Worm (Caenorhabditis elegans): ENCODE measurements around the gene grwd-1.
A peak's percentile ranks its signal among the peaks of the same experiment; 100 is the strongest.

The grwd-1 gene

DNA sequence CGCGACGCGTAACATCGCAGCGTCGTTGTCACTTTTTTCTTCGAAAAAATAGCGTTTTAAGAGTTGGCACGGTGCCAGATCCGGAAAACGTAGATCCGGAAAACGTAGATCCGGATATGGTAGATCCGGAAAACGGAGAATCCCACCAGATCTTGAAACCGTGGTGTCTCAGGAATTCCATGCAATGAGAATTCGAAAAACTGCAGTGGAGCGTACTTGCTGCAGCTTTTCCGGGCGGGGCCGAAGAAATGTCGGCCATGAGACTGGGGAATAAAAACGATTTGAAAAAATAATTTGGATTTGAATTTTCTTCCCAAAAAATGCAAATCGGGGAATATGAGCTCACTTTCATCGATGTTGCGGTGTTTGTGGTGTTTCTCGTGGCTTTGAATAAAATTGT, 19.2 kb downstream of the grwd-1 start, which contains the start of gene K10D2.5:
K10D2.5 (plus strand) TSS at position 251 of the 400 bp plus-strand sequence.
- TF ChIP-seq flt-1 (GFP tag; IDR thresholded peaks at IDR 0.05) (peak; percentile 93), med-1 (GFP tag; optimal IDR thresholded peaks at IDR 0.05; ENCODE audit: insufficient read depth) (no peak), ref-1 (GFP tag; conservative IDR thresholded peaks at IDR 0.05) (peak; percentile 54), ztf-29 (GFP tag; IDR thresholded peaks at IDR 0.05) (peak; percentile 76), ztf-23 (GFP tag; IDR thresholded peaks at IDR 0.05) (peak; percentile 91), cog-1 (tag; optimal IDR thresholded peaks at IDR 0.05) (peak; percentile 68), tab-1 (GFP tag; IDR thresholded peaks at IDR 0.05) (peak; percentile 74; the same call in 1 of the 2 replicates), klf-2 (GFP tag; conservative IDR thresholded peaks at IDR 0.05) (peak; percentile 86), T22C8.4 (GFP tag; IDR thresholded peaks at IDR 0.05) (peak; percentile 68; the same call in 1 of the 2 replicates)

DNA sequence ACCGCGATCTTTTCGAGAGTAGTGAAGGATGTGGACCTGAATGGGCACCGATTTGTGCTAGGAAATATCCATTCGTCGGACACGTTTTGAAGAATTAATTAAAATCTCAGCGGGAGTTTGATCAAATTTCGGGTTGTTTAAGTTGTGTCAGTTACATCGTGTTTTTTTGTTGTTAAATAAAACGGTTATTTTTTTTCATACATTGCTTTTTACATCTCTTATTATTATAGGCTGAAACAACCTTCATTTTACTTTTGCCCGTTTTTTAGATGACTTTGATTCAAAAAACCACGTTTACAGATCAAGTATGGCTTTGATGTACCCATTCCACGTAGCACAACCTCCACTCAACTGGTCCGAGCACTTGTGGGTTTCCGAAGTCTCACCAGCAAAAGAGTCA, 19.9 kb downstream of the grwd-1 start, which contains the start of gene emb-1:
emb-1 (plus strand) TSS at position 301 of the 400 bp plus-strand sequence.
- TF ChIP-seq ztf-29 (GFP tag; IDR thresholded peaks at IDR 0.05) = no peak
- no peak for TF ChIP-seq ref-1 (GFP tag; conservative IDR thresholded peaks at IDR 0.05)
- TF ChIP-seq T22C8.4 (GFP tag; IDR thresholded peaks at IDR 0.05) = no peak
- no peak for TF ChIP-seq flt-1 (GFP tag; IDR thresholded peaks at IDR 0.05)
- no peak for TF ChIP-seq ztf-23 (GFP tag; IDR thresholded peaks at IDR 0.05)
- no peak for TF ChIP-seq cog-1 (tag; optimal IDR thresholded peaks at IDR 0.05)
- no peak for TF ChIP-seq klf-2 (GFP tag; conservative IDR thresholded peaks at IDR 0.05)
- TF ChIP-seq med-1 (GFP tag; optimal IDR thresholded peaks at IDR 0.05; ENCODE audit: insufficient read depth) = no peak
- no peak for TF ChIP-seq tab-1 (GFP tag; IDR thresholded peaks at IDR 0.05)

- TF ChIP-seq ref-1 (GFP tag; conservative IDR thresholded peaks at IDR 0.05) = no peak
- no peak for TF ChIP-seq klf-2 (GFP tag; conservative IDR thresholded peaks at IDR 0.05)
Observed at ce11 chrIII:5173622-5174021, 20.4 kb downstream of the grwd-1 start, which contains the start of gene cid-1. Gene cid-1, plus strand, starts transcription at chrIII:5173922.

ce11 chrIII:5179166-5179565, 25.9 kb downstream of the grwd-1 start:
- TF ChIP-seq klf-2 (GFP tag; conservative IDR thresholded peaks at IDR 0.05) = no peak
- TF ChIP-seq tab-1 (GFP tag; IDR thresholded peaks at IDR 0.05) = no peak
- no peak for TF ChIP-seq ztf-23 (GFP tag; IDR thresholded peaks at IDR 0.05)
- TF ChIP-seq cog-1 (tag; optimal IDR thresholded peaks at IDR 0.05) = no peak
- TF ChIP-seq flt-1 (GFP tag; IDR thresholded peaks at IDR 0.05) = no peak
- no peak for TF ChIP-seq ztf-29 (GFP tag; IDR thresholded peaks at IDR 0.05)
- no peak for TF ChIP-seq T22C8.4 (GFP tag; IDR thresholded peaks at IDR 0.05)
- no peak for TF ChIP-seq med-1 (GFP tag; optimal IDR thresholded peaks at IDR 0.05; ENCODE audit: insufficient read depth)
- TF ChIP-seq ref-1 (GFP tag; conservative IDR thresholded peaks at IDR 0.05) = no peak

DNA sequence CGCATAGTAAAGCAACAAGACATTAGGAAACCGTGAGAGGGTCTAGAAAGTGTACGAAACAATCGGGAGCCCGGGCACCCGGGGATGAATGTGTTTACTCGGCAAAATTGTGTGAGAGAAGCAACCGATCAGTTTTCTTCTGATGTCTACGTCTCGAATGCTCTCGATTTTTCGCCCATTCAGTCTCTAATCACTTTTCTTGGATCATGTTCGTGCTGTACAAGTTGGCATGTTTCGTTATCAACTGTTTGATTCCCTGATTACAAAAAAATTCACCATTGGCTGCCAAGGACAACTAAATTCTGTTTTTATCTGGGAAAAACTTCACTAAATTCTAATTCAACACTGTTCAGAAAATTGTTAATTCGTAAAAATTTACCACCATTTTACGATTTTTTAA, 27.3 kb downstream of the grwd-1 start:
- TF ChIP-seq ztf-23 (GFP tag; IDR thresholded peaks at IDR 0.05) (0 out of 2 replicates have a peak, but pooled peaks have one; percentile 40), klf-2 (GFP tag; conservative IDR thresholded peaks at IDR 0.05) (no peak), T22C8.4 (GFP tag; IDR thresholded peaks at IDR 0.05) (no peak)

- TF ChIP-seq flt-1 (GFP tag; IDR thresholded peaks at IDR 0.05) (no peak), med-1 (GFP tag; optimal IDR thresholded peaks at IDR 0.05; ENCODE audit: insufficient read depth) (no peak), ztf-29 (GFP tag; IDR thresholded peaks at IDR 0.05) (no peak), T22C8.4 (GFP tag; IDR thresholded peaks at IDR 0.05) (no peak), ztf-23 (GFP tag; IDR thresholded peaks at IDR 0.05) (no peak), cog-1 (tag; optimal IDR thresholded peaks at IDR 0.05) (no peak), tab-1 (GFP tag; IDR thresholded peaks at IDR 0.05) (no peak), klf-2 (GFP tag; conservative IDR thresholded peaks at IDR 0.05) (no peak), ref-1 (GFP tag; conservative IDR thresholded peaks at IDR 0.05) (no peak)
Observed at ce11 chrIII:5181217-5181616, 28.0 kb downstream of the grwd-1 start.

DNA sequence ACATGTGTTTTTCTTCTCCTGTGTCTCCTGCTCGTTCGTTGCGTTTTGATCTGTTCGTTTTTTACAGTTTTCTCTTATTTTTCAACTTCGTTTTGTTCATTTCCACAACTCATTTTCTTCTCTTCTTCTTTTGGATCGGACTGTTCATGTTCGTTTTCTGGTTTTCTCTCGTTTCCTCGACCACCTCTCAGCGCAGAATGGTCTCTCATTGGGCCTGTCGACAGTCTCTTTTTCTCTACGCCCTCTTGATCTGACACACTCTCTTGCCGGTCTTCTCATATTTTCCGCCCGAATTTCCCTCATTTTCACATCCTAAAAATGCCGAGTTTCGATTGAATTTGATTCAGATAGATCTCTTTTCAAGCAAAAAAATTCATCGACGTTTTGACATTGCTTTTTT, 28.4 kb downstream of the grwd-1 start:
- no peak for TF ChIP-seq flt-1 (GFP tag; IDR thresholded peaks at IDR 0.05)

ce11 chrIII:5183372-5183771, 30.1 kb downstream of the grwd-1 start:
- TF ChIP-seq T22C8.4 (GFP tag; IDR thresholded peaks at IDR 0.05) (no peak), med-1 (GFP tag; optimal IDR thresholded peaks at IDR 0.05; ENCODE audit: insufficient read depth) (no peak), ztf-29 (GFP tag; IDR thresholded peaks at IDR 0.05) (no peak), ztf-23 (GFP tag; IDR thresholded peaks at IDR 0.05) (no peak), ref-1 (GFP tag; conservative IDR thresholded peaks at IDR 0.05) (no peak)

DNA sequence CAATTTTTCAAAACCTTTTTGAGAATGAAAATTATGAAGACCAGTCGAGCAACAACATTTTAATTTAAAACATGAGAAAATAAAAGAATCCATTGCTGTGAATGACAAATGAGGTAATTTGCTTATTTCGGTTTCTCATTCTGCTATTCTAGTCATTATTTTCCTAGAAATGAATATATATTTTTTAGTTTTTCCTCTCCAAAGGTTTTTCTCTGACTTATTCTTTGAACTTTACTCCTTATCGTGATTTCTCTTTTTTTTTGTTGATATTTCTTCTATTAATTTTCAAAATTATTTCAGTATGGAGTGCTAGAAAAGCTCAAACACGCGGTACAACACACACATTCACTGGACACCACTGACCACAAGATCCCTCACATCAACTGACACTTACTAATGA, 32.4 kb downstream of the grwd-1 start, which contains the start of gene pup-2:
pup-2 (plus strand) TSS at position 301 of the 400 bp plus-strand sequence.
- no peak for TF ChIP-seq ztf-23 (GFP tag; IDR thresholded peaks at IDR 0.05)
- no peak for TF ChIP-seq cog-1 (tag; optimal IDR thresholded peaks at IDR 0.05)
- no peak for TF ChIP-seq tab-1 (GFP tag; IDR thresholded peaks at IDR 0.05)
- no peak for TF ChIP-seq flt-1 (GFP tag; IDR thresholded peaks at IDR 0.05)
- TF ChIP-seq med-1 (GFP tag; optimal IDR thresholded peaks at IDR 0.05; ENCODE audit: insufficient read depth) = no peak
- TF ChIP-seq klf-2 (GFP tag; conservative IDR thresholded peaks at IDR 0.05) = no peak
- no peak for TF ChIP-seq ztf-29 (GFP tag; IDR thresholded peaks at IDR 0.05)
- TF ChIP-seq T22C8.4 (GFP tag; IDR thresholded peaks at IDR 0.05) = no peak
- no peak for TF ChIP-seq ref-1 (GFP tag; conservative IDR thresholded peaks at IDR 0.05)

ce11 chrIII:5188426-5188825, 35.2 kb downstream of the grwd-1 start, which contains the start of gene K10D2.8:
Gene K10D2.8, plus strand, starts transcription at chrIII:5188726.
- TF ChIP-seq klf-2 (GFP tag; conservative IDR thresholded peaks at IDR 0.05) (no peak), tab-1 (GFP tag; IDR thresholded peaks at IDR 0.05) (no peak), ztf-23 (GFP tag; IDR thresholded peaks at IDR 0.05) (no peak), T22C8.4 (GFP tag; IDR thresholded peaks at IDR 0.05) (no peak), cog-1 (tag; optimal IDR thresholded peaks at IDR 0.05) (no peak), ref-1 (GFP tag; conservative IDR thresholded peaks at IDR 0.05) (no peak), flt-1 (GFP tag; IDR thresholded peaks at IDR 0.05) (no peak), med-1 (GFP tag; optimal IDR thresholded peaks at IDR 0.05; ENCODE audit: insufficient read depth) (no peak), ztf-29 (GFP tag; IDR thresholded peaks at IDR 0.05) (no peak)
